Worm (Caenorhabditis elegans) whole organism, L4/young adult: ENCODE results near the gene ced-9.

Experiments used
- W03F9.2 ChIP-seq: fragments of 150-350 bp; optimal IDR thresholded peaks from 2 replicates; lab custom pipeline; 2014; ENCODE audit warnings: missing biosample characterization, missing genetic modification characterization
- dao-5 ChIP-seq: sonication (generic microtip); optimal IDR thresholded peaks from 2 replicates; lab custom pipeline; 2016; ENCODE audit warnings: missing genotype, missing genetic modification characterization, moderate library complexity, missing compliant biosample characterization
- him-1 ChIP-seq: sonication (generic microtip); optimal IDR thresholded peaks from 2 replicates; lab custom pipeline; 2016; ENCODE audit warnings: missing genotype, missing genetic modification reagents, missing genetic modification characterization, missing compliant biosample characterization

ce11 chrIII:10354591-10354990 lies 19.6 kb downstream of the ced-9 start:
- no peak for TF ChIP-seq him-1
- TF ChIP-seq dao-5 (tag; lab: Kevin White, UChicago), result no peak
- TF ChIP-seq W03F9.2, result no peak
